Worm (Caenorhabditis elegans): Measurements from ENCODE around the gene cyh-1.

DNA sequence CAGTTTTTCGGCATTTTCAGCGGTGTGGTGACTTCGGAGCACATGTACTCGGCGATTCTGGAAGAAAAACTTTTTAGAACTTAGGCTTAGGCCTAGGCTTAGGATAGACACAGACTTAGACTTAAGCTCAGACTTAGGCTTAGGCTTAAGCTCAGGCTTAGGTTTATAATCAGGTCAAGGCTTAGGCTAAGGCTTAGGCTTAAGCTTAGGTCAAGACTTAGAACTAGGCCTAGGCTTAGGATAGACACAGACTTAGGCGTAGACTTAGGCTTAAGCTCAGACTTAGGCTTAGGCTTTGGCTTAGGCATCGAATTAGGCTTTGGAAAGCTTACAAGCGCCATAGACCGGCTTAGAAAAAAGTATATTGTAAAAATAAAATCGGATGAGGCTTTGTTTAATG lies 28.3 kb upstream of the cyh-1 start:
- TF ChIP-seq nhr-237 (tag; optimal IDR thresholded peaks at IDR 0.05), result no peak
- TF ChIP-seq nhr-76 (tag; optimal IDR thresholded peaks at IDR 0.05), result no peak
- no peak for TF ChIP-seq lin-13 (tag; optimal IDR thresholded peaks at IDR 0.05)
- no peak for TF ChIP-seq mep-1 (tag; optimal IDR thresholded peaks at IDR 0.05)
- TF ChIP-seq pha-4 (tag; optimal IDR thresholded peaks at IDR 0.05), result no peak
- TF ChIP-seq lsy-2 (tag; optimal IDR thresholded peaks at IDR 0.05), result no peak
- no peak for TF ChIP-seq elt-1 (tag; optimal IDR thresholded peaks at IDR 0.05; ENCODE audit: borderline replicate concordance, insufficient read depth)
- no peak for TF ChIP-seq mab-5 (tag; optimal IDR thresholded peaks at IDR 0.05)
- no peak for TF ChIP-seq tbx-8 (GFP tag; optimal IDR thresholded peaks at IDR 0.05)
- no peak for TF ChIP-seq ztf-11 (tag; optimal IDR thresholded peaks at IDR 0.05)
- TF ChIP-seq hlh-1 (tag; optimal IDR thresholded peaks at IDR 0.05), result no peak
- no peak for TF ChIP-seq sptf-1 (tag; optimal IDR thresholded peaks at IDR 0.05)
- TF ChIP-seq nhr-2 (tag; optimal IDR thresholded peaks at IDR 0.05), result no peak
